Worm (Caenorhabditis elegans) whole organism, young adult: ENCODE measurements around the gene Y46E12BL.2.
A peak's percentile ranks its signal among the peaks of the same experiment; 100 is the strongest.

Source experiments
- F49E8.2 ChIP-seq: sonication (generic microtip); optimal IDR thresholded peaks from 3 replicates; lab custom pipeline; 2017; ENCODE audit warnings: missing genetic modification characterization, mild to moderate bottlenecking, missing compliant biosample characterization, antibody characterized with exemption, moderate library complexity; ENCODE audit not compliant: insufficient read depth
- egrh-3 ChIP-seq: fragments of 200-800 bp; sonication (Bioruptor generic); IDR thresholded peaks from 2 replicates; pipeline ENCODE4 v1.3.6; 2022; ENCODE audit warnings: missing genetic modification reagents, missing genetic modification characterization, missing compliant biosample characterization

ce11 chrII:15264593-15264992 lies 31.8 kb downstream of the Y46E12BL.2 start:
- TF ChIP-seq F49E8.2 (tag; lab: Kevin White, UChicago) (no peak), egrh-3 (peak; percentile 47; the same call in 1 of the 2 replicates)
